Worm (Caenorhabditis elegans): ENCODE data around the gene lin-7.

- no peak for TF ChIP-seq egrh-3 (GFP tag; IDR thresholded peaks at IDR 0.05)
- TF ChIP-seq chd-7 (tag; optimal IDR thresholded peaks at IDR 0.05), result no peak
- no peak for TF ChIP-seq B0261.1 (tag; optimal IDR thresholded peaks at IDR 0.05)
Measured at ce11 chrII:14360675-14361074, 11.5 kb upstream of the lin-7 start.
